Fruit fly (Drosophila melanogaster) whole organism, embryonic: ENCODE data around the gene CG14005.

ENCODE experiments used
- CG12299 ChIP-seq: fragments of 200-800 bp; sonication (Bioruptor generic); optimal IDR thresholded peaks from 2 replicates; lab custom pipeline; 2018; ENCODE audit warnings: missing biosample characterization, mild to moderate bottlenecking, missing genetic modification characterization
- CG16779 ChIP-seq: fragments of 200-800 bp; sonication (Bioruptor generic); IDR thresholded peaks from 2 replicates; pipeline ENCODE4 v1.3.6; 2022; ENCODE audit warnings: missing biosample characterization, missing genetic modification characterization
- CG2678 ChIP-seq: fragments of 200-800 bp; sonication (Bioruptor generic); optimal IDR thresholded peaks from 3 replicates; lab custom pipeline; 2019; ENCODE audit warnings: missing biosample characterization, mild to moderate bottlenecking, missing genetic modification characterization, moderate library complexity
- CG2875 ChIP-seq: fragments of 200-800 bp; sonication (Bioruptor generic); optimal IDR thresholded peaks from 2 replicates; lab custom pipeline; 2017; ENCODE audit warnings: missing biosample characterization, mild to moderate bottlenecking, missing genetic modification characterization, missing genetic modification reagents
- CG7839 ChIP-seq: fragments of 200-800 bp; sonication (Bioruptor generic); optimal IDR thresholded peaks from 3 replicates; lab custom pipeline; 2018; ENCODE audit warnings: missing biosample characterization, mild to moderate bottlenecking, missing genetic modification characterization, moderate library complexity
- al ChIP-seq: fragments of 200-800 bp; sonication (Bioruptor generic); IDR thresholded peaks from 2 replicates; pipeline ENCODE4 v1.3.6; 2022; ENCODE audit warnings: missing biosample characterization, missing genetic modification characterization
- dan ChIP-seq: fragments of 200-800 bp; sonication (Bioruptor generic); IDR thresholded peaks from 2 replicates; pipeline ENCODE4 v1.3.6; 2022; ENCODE audit warnings: missing biosample characterization, missing genetic modification characterization
- fd64A ChIP-seq: fragments of 200-800 bp; sonication (Bioruptor generic); optimal IDR thresholded peaks from 3 replicates; lab custom pipeline; 2018; ENCODE audit warnings: missing biosample characterization, mild to moderate bottlenecking, missing genetic modification characterization
- nerfin-2 ChIP-seq: fragments of 200-800 bp; sonication (Bioruptor generic); IDR thresholded peaks from 2 replicates; pipeline ENCODE4 v1.3.6; 2022; ENCODE audit warnings: missing biosample characterization, missing genetic modification characterization; ENCODE audit not compliant: partially characterized antibody
- psq ChIP-seq: fragments of 200-800 bp; sonication (Bioruptor generic); optimal IDR thresholded peaks from 2 replicates; lab custom pipeline; 2017; ENCODE audit warnings: missing biosample characterization, missing genetic modification characterization
- slou ChIP-seq: fragments of 200-800 bp; sonication (Bioruptor generic); optimal IDR thresholded peaks from 3 replicates; lab custom pipeline; 2016; ENCODE audit warnings: missing biosample characterization, missing genetic modification characterization
- trem ChIP-seq: fragments of 200-800 bp; optimal IDR thresholded peaks from 3 replicates; lab custom pipeline; 2019; ENCODE audit warnings: missing biosample characterization, mild to moderate bottlenecking, missing genetic modification characterization, moderate library complexity

DNA sequence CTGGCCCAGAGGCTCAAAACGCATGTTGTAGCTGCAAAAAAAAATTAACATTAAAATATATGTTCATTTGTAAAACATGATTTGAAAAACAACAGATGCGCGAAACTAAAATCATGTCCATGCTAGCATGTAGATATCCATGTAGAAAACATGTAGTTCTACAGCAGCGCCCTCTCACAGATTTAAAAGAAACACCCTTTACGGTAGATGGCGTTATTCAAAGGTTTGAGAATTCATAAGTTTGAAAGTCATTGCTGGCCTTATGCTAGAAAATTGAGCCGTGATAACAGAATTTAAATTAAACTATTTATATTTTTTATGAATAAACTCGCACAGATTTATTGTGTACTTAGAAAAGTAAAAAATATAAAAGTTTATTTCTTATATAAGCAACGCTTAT lies 30.6 kb downstream of the CG14005 start:
- TF ChIP-seq dan (GFP tag; lab: Robert Waterston, UW) (no peak), psq (GFP tag; lab: Kevin White, UChicago) (no peak), CG2678 (tag; lab: Kevin White, UChicago) (no peak), CG7839 (tag; lab: Kevin White, UChicago) (no peak), fd64A (GFP tag; lab: Kevin White, UChicago) (no peak), CG12299 (no peak), slou (GFP tag; lab: Kevin White, UChicago) (peak; percentile 47), trem (no peak), CG2875 (no peak), nerfin-2 (GFP tag; lab: Robert Waterston, UW) (peak; percentile 55; the same call in 1 of the 2 replicates), CG16779 (GFP tag; lab: Robert Waterston, UW) (no peak), al (GFP tag; lab: Robert Waterston, UW) (no peak)
